Fruit fly (Drosophila melanogaster) whole organism, embryonic: ENCODE results near the gene Kdm2.
A peak's percentile ranks its signal among the peaks of the same experiment; 100 is the strongest.

Experiments
- Atf6 ChIP-seq: fragments of 200-800 bp; sonication (Bioruptor generic); IDR thresholded peaks from 2 replicates; pipeline ENCODE4 v1.3.6; 2022; ENCODE audit warnings: missing biosample characterization, missing genetic modification characterization
- Bteb2 ChIP-seq: fragments of 200-800 bp; sonication (Bioruptor generic); optimal IDR thresholded peaks from 2 replicates; lab custom pipeline; 2016; ENCODE audit warnings: missing biosample characterization, missing genetic modification characterization
- CG10267 ChIP-seq: fragments of 200-800 bp; sonication (Bioruptor generic); optimal IDR thresholded peaks from 2 replicates; lab custom pipeline; 2018; ENCODE audit warnings: missing biosample characterization, mild to moderate bottlenecking, missing genetic modification characterization, moderate library complexity
- CG10565 ChIP-seq: fragments of 200-800 bp; sonication (Bioruptor generic); optimal IDR thresholded peaks from 3 replicates; lab custom pipeline; 2016; ENCODE audit warnings: missing biosample characterization, mild to moderate bottlenecking, missing genetic modification characterization
- CG11695 ChIP-seq: fragments of 200-800 bp; sonication (Bioruptor generic); IDR thresholded peaks from 3 replicates; pipeline ENCODE4 v1.3.6; 2022; ENCODE audit warnings: missing biosample characterization, missing genetic modification characterization
- CG12219 ChIP-seq: fragments of 200-800 bp; sonication (Bioruptor generic); optimal IDR thresholded peaks from 3 replicates; lab custom pipeline; 2018; ENCODE audit warnings: missing biosample characterization, mild to moderate bottlenecking, missing genetic modification characterization
- CG12236 ChIP-seq: fragments of 200-800 bp; sonication (Bioruptor generic); optimal IDR thresholded peaks from 2 replicates; lab custom pipeline; 2016; ENCODE audit warnings: missing biosample characterization, missing genetic modification characterization
- CG12299 ChIP-seq: fragments of 200-800 bp; sonication (Bioruptor generic); optimal IDR thresholded peaks from 2 replicates; lab custom pipeline; 2018; ENCODE audit warnings: missing biosample characterization, mild to moderate bottlenecking, missing genetic modification characterization
- CG12769 ChIP-seq: fragments of 200-800 bp; sonication (Bioruptor generic); optimal IDR thresholded peaks from 2 replicates; lab custom pipeline; 2019; ENCODE audit warnings: missing biosample characterization, mild to moderate bottlenecking, missing genetic modification characterization, moderate library complexity
- CG14710 ChIP-seq: fragments of 200-800 bp; sonication (Bioruptor generic); optimal IDR thresholded peaks from 3 replicates; lab custom pipeline; 2019; ENCODE audit warnings: missing biosample characterization, mild to moderate bottlenecking, missing genetic modification characterization, moderate library complexity
- CG1602 ChIP-seq: fragments of 200-800 bp; sonication (Bioruptor generic); optimal IDR thresholded peaks from 3 replicates; lab custom pipeline; 2016; ENCODE audit warnings: missing biosample characterization, missing genetic modification characterization
- CG1603 ChIP-seq: fragments of 200-800 bp; sonication (Bioruptor generic); optimal IDR thresholded peaks from 2 replicates; lab custom pipeline; 2019; ENCODE audit warnings: missing biosample characterization, mild to moderate bottlenecking, missing genetic modification characterization, moderate library complexity
- CG2120 ChIP-seq: fragments of 200-800 bp; sonication (Bioruptor generic); optimal IDR thresholded peaks from 3 replicates; lab custom pipeline; 2016; ENCODE audit warnings: missing biosample characterization, missing genetic modification characterization
- CG32772 ChIP-seq: fragments of 200-800 bp; sonication (Bioruptor generic); IDR thresholded peaks from 2 replicates; pipeline ENCODE4 v1.3.6; 2022; ENCODE audit warnings: missing biosample characterization, missing genetic modification characterization
- CG3726 ChIP-seq: fragments of 200-800 bp; sonication (Bioruptor generic); IDR thresholded peaks from 3 replicates; pipeline ENCODE4, ENCODE4 v1.3.6; 2022; ENCODE audit warnings: missing biosample characterization, missing genetic modification characterization
- CG6254 ChIP-seq: fragments of 200-800 bp; sonication (Bioruptor generic); optimal IDR thresholded peaks from 3 replicates; lab custom pipeline; 2017; ENCODE audit warnings: mild to moderate bottlenecking, missing biosample characterization, missing genetic modification reagents, missing genetic modification characterization
- CG7556 ChIP-seq: fragments of 200-800 bp; sonication (Bioruptor generic); optimal IDR thresholded peaks from 2 replicates; lab custom pipeline; 2017; ENCODE audit warnings: missing biosample characterization, mild to moderate bottlenecking, missing genetic modification characterization
- CG7745 ChIP-seq: fragments of 200-800 bp; sonication (Bioruptor generic); optimal IDR thresholded peaks from 2 replicates; lab custom pipeline; 2018; ENCODE audit warnings: missing biosample characterization, mild to moderate bottlenecking, missing genetic modification characterization, moderate library complexity
- CHES-1-like ChIP-seq: fragments of 200-800 bp; sonication (Bioruptor generic); optimal IDR thresholded peaks from 2 replicates; lab custom pipeline; 2016; ENCODE audit warnings: missing biosample characterization, missing genetic modification characterization
- Chrac-16 ChIP-seq: fragments of 200-800 bp; sonication (Bioruptor generic); optimal IDR thresholded peaks from 3 replicates; lab custom pipeline; 2016; ENCODE audit warnings: missing biosample characterization, missing genetic modification characterization
- CkIIα-i1 ChIP-seq: fragments of 200-800 bp; sonication (Bioruptor generic); IDR thresholded peaks from 2 replicates; pipeline ENCODE4 v1.3.6; 2022; ENCODE audit warnings: missing biosample characterization, missing genetic modification characterization
- D19A ChIP-seq: fragments of 200-800 bp; optimal IDR thresholded peaks from 3 replicates; lab custom pipeline; 2019; ENCODE audit warnings: missing biosample characterization, mild to moderate bottlenecking, missing genetic modification characterization, moderate library complexity
- Dll ChIP-seq: fragments of 200-800 bp; sonication (Bioruptor generic); IDR thresholded peaks from 4 replicates; pipeline ENCODE4 v1.3.6; 2022; ENCODE audit warnings: missing biosample characterization, missing genetic modification characterization; ENCODE audit not compliant: partially characterized antibody
- Doc2 ChIP-seq: fragments of 200-800 bp; sonication (Bioruptor generic); IDR thresholded peaks from 2 replicates; pipeline ENCODE4 v1.3.6; 2022; ENCODE audit warnings: missing biosample characterization, missing genetic modification characterization
- Elba2 ChIP-seq: fragments of 200-800 bp; sonication (Bioruptor generic); optimal IDR thresholded peaks from 3 replicates; lab custom pipeline; 2016; ENCODE audit warnings: missing biosample characterization, missing genetic modification characterization
- H2.0 ChIP-seq: fragments of 200-800 bp; sonication (Bioruptor generic); IDR thresholded peaks from 2 replicates; pipeline ENCODE4 v1.3.6; 2022; ENCODE audit warnings: missing biosample characterization, missing genetic modification characterization
- Hmx ChIP-seq: fragments of 200-800 bp; sonication (Bioruptor generic); optimal IDR thresholded peaks from 2 replicates; lab custom pipeline; 2016; ENCODE audit warnings: missing biosample characterization, missing genetic modification characterization
- Jarid2 ChIP-seq: fragments of 200-800 bp; sonication (Bioruptor generic); optimal IDR thresholded peaks from 3 replicates; lab custom pipeline; 2017; ENCODE audit warnings: mild to moderate bottlenecking, missing biosample characterization, missing genetic modification reagents, missing genetic modification characterization
- Lhr ChIP-seq: fragments of 200-800 bp; sonication (Bioruptor generic); optimal IDR thresholded peaks from 3 replicates; lab custom pipeline; 2017; ENCODE audit warnings: mild to moderate bottlenecking, missing biosample characterization, missing genetic modification reagents, missing genetic modification characterization
- NC2α ChIP-seq: fragments of 200-800 bp; sonication (Bioruptor generic); optimal IDR thresholded peaks from 2 replicates; lab custom pipeline; 2016; ENCODE audit warnings: missing biosample characterization, missing genetic modification characterization
- NFAT ChIP-seq: fragments of 200-800 bp; sonication (Bioruptor generic); IDR thresholded peaks from 2 replicates; pipeline ENCODE4 v1.3.6; 2022; ENCODE audit warnings: missing biosample characterization, missing genetic modification characterization
- Spps ChIP-seq: fragments of 200-800 bp; sonication (Bioruptor generic); optimal IDR thresholded peaks from 2 replicates; lab custom pipeline; 2018; ENCODE audit warnings: missing biosample characterization, mild to moderate bottlenecking, missing genetic modification characterization
- Stat92E ChIP-seq, 3 experiments: fragments of >200 bp in 2 of 3; fragments of 200-800 bp in 1 of 3; sonication (Bioruptor generic) in 1 of 3; optimal IDR thresholded peaks; 2 replicates each; lab custom pipeline; 2017 to 2019; ENCODE audit warnings: missing biosample characterization in 3 of 3, missing genetic modification characterization in 3 of 3, mild to moderate bottlenecking in 1 of 3, moderate library complexity in 1 of 3
- Xrp1 ChIP-seq: fragments of 200-800 bp; sonication (Bioruptor generic); IDR thresholded peaks from 2 replicates; pipeline ENCODE4 v1.3.6; 2022; ENCODE audit warnings: missing biosample characterization, missing genetic modification characterization
- bab2 ChIP-seq: fragments of 200-800 bp; sonication (Bioruptor generic); optimal IDR thresholded peaks from 2 replicates; lab custom pipeline; 2016; ENCODE audit warnings: missing biosample characterization, missing genetic modification characterization
- corto ChIP-seq: fragments of 200-800 bp; sonication (Bioruptor generic); optimal IDR thresholded peaks from 2 replicates; lab custom pipeline; 2016; ENCODE audit warnings: missing biosample characterization, mild to moderate bottlenecking, missing genetic modification characterization, moderate library complexity
- dan ChIP-seq: fragments of 200-800 bp; sonication (Bioruptor generic); IDR thresholded peaks from 2 replicates; pipeline ENCODE4 v1.3.6; 2022; ENCODE audit warnings: missing biosample characterization, missing genetic modification characterization
- dati ChIP-seq: fragments of 200-800 bp; sonication (Bioruptor generic); IDR thresholded peaks from 2 replicates; pipeline ENCODE4 v1.3.6; 2022; ENCODE audit warnings: missing biosample characterization, missing genetic modification characterization
- disco-r ChIP-seq: fragments of 200-800 bp; sonication (Bioruptor generic); optimal IDR thresholded peaks from 2 replicates; lab custom pipeline; 2016; ENCODE audit warnings: missing biosample characterization, missing genetic modification characterization
- dysf ChIP-seq: fragments of 200-800 bp; sonication (Bioruptor generic); IDR thresholded peaks from 3 replicates; pipeline ENCODE4 v1.3.6; 2022; ENCODE audit warnings: missing biosample characterization, missing genetic modification characterization
- fd3F ChIP-seq: fragments of 200-800 bp; sonication (Bioruptor generic); optimal IDR thresholded peaks from 2 replicates; lab custom pipeline; 2018; ENCODE audit warnings: missing biosample characterization, mild to moderate bottlenecking, missing genetic modification characterization, moderate library complexity
- gcm ChIP-seq: fragments of 200-800 bp; sonication (Bioruptor generic); optimal IDR thresholded peaks from 2 replicates; lab custom pipeline; 2019; ENCODE audit warnings: missing biosample characterization, mild to moderate bottlenecking, missing genetic modification characterization, moderate library complexity
- gfzf ChIP-seq: fragments of 200-800 bp; sonication (Bioruptor generic); optimal IDR thresholded peaks from 2 replicates; lab custom pipeline; 2016; ENCODE audit warnings: missing biosample characterization, mild to moderate bottlenecking, missing genetic modification characterization, moderate library complexity
- lab ChIP-seq: fragments of 200-800 bp; sonication (Bioruptor generic); optimal IDR thresholded peaks from 3 replicates; lab custom pipeline; 2017; ENCODE audit warnings: missing biosample characterization, missing genetic modification characterization, mild to moderate bottlenecking, moderate library complexity, missing genetic modification reagents
- lmd ChIP-seq: fragments of 200-800 bp; sonication (Bioruptor generic); IDR thresholded peaks from 2 replicates; pipeline ENCODE4 v1.3.6; 2022; ENCODE audit warnings: missing biosample characterization, missing genetic modification characterization
- run ChIP-seq: fragments of 200-800 bp; sonication (Bioruptor generic); optimal IDR thresholded peaks from 3 replicates; lab custom pipeline; 2018; ENCODE audit warnings: missing biosample characterization, mild to moderate bottlenecking, missing genetic modification characterization
- sisA ChIP-seq: fragments of 200-800 bp; sonication (Bioruptor generic); IDR thresholded peaks from 2 replicates; pipeline ENCODE4 v1.3.6; 2022; ENCODE audit warnings: missing biosample characterization, missing genetic modification characterization
- tll ChIP-seq, 2 experiments: fragments of 200-800 bp in 1 of 2; fragments of >200 bp in 1 of 2; sonication (Bioruptor generic) in 1 of 2; optimal IDR thresholded peaks; 2 replicates each; lab custom pipeline; 2017 to 2019; ENCODE audit warnings: missing biosample characterization in 2 of 2, missing genetic modification characterization in 2 of 2, mild to moderate bottlenecking in 1 of 2, moderate library complexity in 1 of 2
- trem ChIP-seq: fragments of 200-800 bp; optimal IDR thresholded peaks from 3 replicates; lab custom pipeline; 2019; ENCODE audit warnings: missing biosample characterization, mild to moderate bottlenecking, missing genetic modification characterization, moderate library complexity

Kdm2 gene

DNA sequence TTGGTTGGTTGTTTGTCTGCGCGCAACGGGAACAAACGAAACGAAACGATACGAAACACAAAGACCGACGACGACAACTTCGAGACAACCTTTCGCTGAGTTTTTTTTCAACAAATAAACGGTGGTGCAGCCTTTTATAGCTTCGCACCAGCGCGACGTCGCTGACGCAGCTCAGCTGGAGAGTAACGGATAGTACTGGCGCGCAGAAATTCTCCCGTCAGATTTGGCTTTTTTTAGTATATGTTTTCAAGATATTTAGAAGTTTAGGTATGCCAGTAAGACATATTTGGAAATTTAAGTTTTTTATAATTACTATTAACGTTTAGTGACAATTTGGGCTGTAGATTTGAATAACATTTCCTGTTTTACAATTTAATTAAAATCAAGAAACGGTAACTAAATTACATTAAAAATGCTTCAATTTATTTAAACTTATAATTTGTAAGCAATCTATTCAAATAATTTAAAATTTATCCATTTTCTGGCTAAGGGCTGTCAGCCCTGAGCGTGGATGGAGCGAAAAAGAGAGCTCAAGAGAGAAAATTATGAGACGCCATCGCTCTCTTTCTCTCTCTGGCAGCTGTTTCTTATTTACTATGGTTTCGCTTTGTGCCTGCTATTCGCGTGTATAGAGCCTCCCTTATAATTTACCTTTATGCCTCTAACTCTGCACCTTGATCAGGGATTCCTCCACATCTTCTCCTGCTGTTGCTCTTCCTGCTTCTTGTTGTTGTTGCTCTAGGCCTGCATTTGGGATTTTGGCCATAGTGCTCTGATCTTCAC, 18.5 kb upstream of the Kdm2 start (continued):
- TF ChIP-seq CG7745 (tag; lab: Kevin White, UChicago), result peak; percentile 65
- TF ChIP-seq gcm (GFP tag; lab: Kevin White, UChicago), result peak; percentile 86
- peak in 1 of 3 experiments; percentile 83 for TF ChIP-seq Stat92E (GFP tag; optimal IDR thresholded peaks at IDR 0.05; lab: Kevin White, UChicago)
- no peak for TF ChIP-seq CkIIα-i1 (GFP tag; lab: Robert Waterston, UW)
- TF ChIP-seq dan (GFP tag; lab: Robert Waterston, UW), result no peak
- TF ChIP-seq trem, result peak; percentile 78
- TF ChIP-seq CG12236 (GFP tag; lab: Kevin White, UChicago), result no peak
- TF ChIP-seq CG1603 (tag; lab: Kevin White, UChicago), result peak; percentile 43
- TF ChIP-seq D19A (tag; lab: Kevin White, UChicago), result peak; percentile 87
- TF ChIP-seq Lhr, result peak; percentile 61
- TF ChIP-seq CG3726 (GFP tag; lab: Robert Waterston, UW), result no peak
- peak; percentile 69 for TF ChIP-seq Atf6 (GFP tag; lab: Robert Waterston, UW)
- TF ChIP-seq Spps (tag; lab: Kevin White, UChicago), result peak; percentile 48
- peak; percentile 63 for TF ChIP-seq CG1602 (GFP tag; lab: Kevin White, UChicago)
- TF ChIP-seq CHES-1-like, result no peak
- TF ChIP-seq CG7556 (GFP tag; lab: Kevin White, UChicago), result peak; percentile 94
- TF ChIP-seq CG10565, result no peak
- peak; percentile 87 for TF ChIP-seq CG14710 (tag; lab: Kevin White, UChicago)
- peak; percentile 73 for TF ChIP-seq CG6254 (GFP tag; lab: Kevin White, UChicago)
- TF ChIP-seq Chrac-16 (GFP tag; lab: Kevin White, UChicago), result peak; percentile 67
- TF ChIP-seq sisA (GFP tag; lab: Robert Waterston, UW), result no peak
- peak; percentile 68 for TF ChIP-seq lmd (GFP tag; lab: Robert Waterston, UW)
- TF ChIP-seq Elba2, result peak; percentile 20
- TF ChIP-seq CG11695 (GFP tag; lab: Robert Waterston, UW), result peak; percentile 80
- peak; percentile 80 for TF ChIP-seq CG12299 (tag; lab: Kevin White, UChicago)
- peak; percentile 56 for TF ChIP-seq NC2α (GFP tag; lab: Kevin White, UChicago)
- TF ChIP-seq Xrp1 (GFP tag; lab: Robert Waterston, UW), result peak; percentile 76
- TF ChIP-seq H2.0, result no peak; the same call in 1 of the 2 replicates
- peak; percentile 65 for TF ChIP-seq CG12219
- no peak for TF ChIP-seq gfzf (GFP tag; lab: Kevin White, UChicago)
- TF ChIP-seq corto, result peak; percentile 55
- peak; percentile 68 for TF ChIP-seq CG32772 (GFP tag; lab: Robert Waterston, UW)
- peak; percentile 77 for TF ChIP-seq CG2120 (GFP tag; lab: Kevin White, UChicago)
- TF ChIP-seq dysf (GFP tag; lab: Robert Waterston, UW), result peak; percentile 79
- peak; percentile 70 for TF ChIP-seq fd3F (GFP tag; lab: Kevin White, UChicago)
- TF ChIP-seq CG12769, result peak; percentile 69
- TF ChIP-seq CG10267, result peak; percentile 86
- TF ChIP-seq NFAT, result peak; percentile 21; the same call in 1 of the 2 replicates
- TF ChIP-seq Dll, result no peak
- TF ChIP-seq disco-r (GFP tag; lab: Kevin White, UChicago), result peak; percentile 15
- no peak for TF ChIP-seq tll (GFP tag; optimal IDR thresholded peaks at IDR 0.05; lab: Kevin White, UChicago)
- peak; percentile 92 for TF ChIP-seq Jarid2 (GFP tag; lab: Kevin White, UChicago)
- no peak for TF ChIP-seq bab2 (GFP tag; lab: Kevin White, UChicago)
- TF ChIP-seq Doc2 (GFP tag; lab: Robert Waterston, UW), result no peak
- peak; percentile 43 for TF ChIP-seq Bteb2 (GFP tag; lab: Kevin White, UChicago)
- peak; percentile 88 for TF ChIP-seq lab (GFP tag; lab: Kevin White, UChicago)
- 0 out of 2 replicates have a peak, but pooled peaks have one; percentile 30 for TF ChIP-seq dati
- peak; percentile 32 for TF ChIP-seq Hmx
- peak; percentile 76 for TF ChIP-seq run (tag; lab: Kevin White, UChicago)
